Fruit fly (Drosophila melanogaster): ENCODE results near the gene CG8565.

CG8565 gene

dm6 chrX:15811666-15812614 is 25.7 kb upstream of the CG8565 start (continued):
- no peak for TF ChIP-seq Sry-β (GFP tag; optimal IDR thresholded peaks at IDR 0.05)
- peak; percentile 11 for TF ChIP-seq ewg (GFP tag; optimal IDR thresholded peaks at IDR 0.05)
- TF ChIP-seq Six4 (GFP tag; optimal IDR thresholded peaks at IDR 0.05): no peak
- peak; percentile 51 for TF ChIP-seq Rfx (GFP tag; IDR thresholded peaks at IDR 0.05)
- TF ChIP-seq zen2 (GFP tag; IDR thresholded peaks at IDR 0.05; ENCODE audit: partially characterized antibody): peak; percentile 45; the same call in 2 of the 3 replicates
- no peak for TF ChIP-seq CG5245 (GFP tag; optimal IDR thresholded peaks at IDR 0.05)
- no peak for TF ChIP-seq prd (optimal IDR thresholded peaks at IDR 0.05)
- 0 out of 3 replicates have a peak, but pooled peaks have one; percentile 16 for TF ChIP-seq prd (GFP tag; IDR thresholded peaks at IDR 0.05)
- no peak for TF ChIP-seq CG11695 (GFP tag; IDR thresholded peaks at IDR 0.05)
- peak in 1 of 2 experiments; percentile 21 for TF ChIP-seq Hr78 (GFP tag; optimal IDR thresholded peaks at IDR 0.05)
- TF ChIP-seq CG2889 (GFP tag; IDR thresholded peaks at IDR 0.05): no peak
- peak in 1 of 2 experiments; percentile 37 for TF ChIP-seq Dfd (GFP tag; optimal IDR thresholded peaks at IDR 0.05)
- TF ChIP-seq seq (GFP tag; IDR thresholded peaks at IDR 0.05): no peak; the same call in 1 of the 2 replicates
- TF ChIP-seq eve (GFP tag; optimal IDR thresholded peaks at IDR 0.05): no peak
- peak; percentile 40; the same call in 1 of the 2 replicates for TF ChIP-seq unc-4 (GFP tag; IDR thresholded peaks at IDR 0.05; ENCODE audit: partially characterized antibody)
- TF ChIP-seq Hand (GFP tag; optimal IDR thresholded peaks at IDR 0.05): no peak
- TF ChIP-seq mirr (GFP tag; optimal IDR thresholded peaks at IDR 0.05): peak; percentile 44

- TF ChIP-seq pzg (GFP tag; optimal IDR thresholded peaks at IDR 0.05): no peak
- TF ChIP-seq CG4424 (GFP tag; optimal IDR thresholded peaks at IDR 0.05): no peak
- TF ChIP-seq Dfd (GFP tag; optimal IDR thresholded peaks at IDR 0.05): no peak
- TF ChIP-seq CG10209 (GFP tag; optimal IDR thresholded peaks at IDR 0.05): no peak
- TF ChIP-seq lola (GFP tag; optimal IDR thresholded peaks at IDR 0.05): peak in 1 of 3 experiments; percentile 22
- TF ChIP-seq pita (GFP tag; optimal IDR thresholded peaks at IDR 0.05): no peak
- no peak for TF ChIP-seq CG6765 (GFP tag; optimal IDR thresholded peaks at IDR 0.05)
- no peak for TF ChIP-seq Optix (GFP tag; IDR thresholded peaks at IDR 0.05)
- no peak for TF ChIP-seq Scr (GFP tag; IDR thresholded peaks at IDR 0.05; ENCODE audit: partially characterized antibody)
- no peak for TF ChIP-seq wor (GFP tag; IDR thresholded peaks at IDR 0.05)
- TF ChIP-seq eve (GFP tag; optimal IDR thresholded peaks at IDR 0.05): peak in 1 of 2 experiments; percentile 14
- peak; percentile 68 for TF ChIP-seq sens (GFP tag)
- TF ChIP-seq CG8281 (tag; optimal IDR thresholded peaks at IDR 0.05): no peak
- TF ChIP-seq p53 (GFP tag; optimal IDR thresholded peaks at IDR 0.05): no peak
- no peak for TF ChIP-seq zen (tag; optimal IDR thresholded peaks at IDR 0.05)
- peak; percentile 71 for TF ChIP-seq Med (GFP tag)
Measured at dm6 chrX:15812615-15812995, 25.0 kb upstream of the CG8565 start.

dm6 chrX:15813224-15813623 is 24.4 kb upstream of the CG8565 start:
- TF ChIP-seq zfh1 (GFP tag; IDR thresholded peaks at IDR 0.05) (no peak), Med (GFP tag) (peak; percentile 48), Trl (optimal IDR thresholded peaks at IDR 0.05) (peak; percentile 85 to 90), Trl (GFP tag; optimal IDR thresholded peaks at IDR 0.05) (no peak), CG12744 (GFP tag; optimal IDR thresholded peaks at IDR 0.05) (no peak), CG2199 (GFP tag; IDR thresholded peaks at IDR 0.05) (peak; percentile 83; the same call in 2 of the 3 replicates), CG4328 (GFP tag; optimal IDR thresholded peaks at IDR 0.05) (no peak), psq (GFP tag; optimal IDR thresholded peaks at IDR 0.05) (no peak), sens (GFP tag) (no peak), ranshi (GFP tag; IDR thresholded peaks at IDR 0.05) (no peak), vnd (GFP tag; IDR thresholded peaks at IDR 0.05; ENCODE audit: partially characterized antibody) (no peak), sqz (GFP tag; optimal IDR thresholded peaks at IDR 0.05) (no peak), CG1024 (GFP tag; IDR thresholded peaks at IDR 0.05) (no peak), HmgZ (tag; optimal IDR thresholded peaks at IDR 0.05) (no peak), cas (GFP tag; IDR thresholded peaks at IDR 0.05) (no peak), sd (tag; optimal IDR thresholded peaks at IDR 0.05) (peak; percentile 66), CG1529 (GFP tag; optimal IDR thresholded peaks at IDR 0.05) (no peak), Deaf1 (tag; optimal IDR thresholded peaks at IDR 0.05) (peak; percentile 9), CG9215 (GFP tag; IDR thresholded peaks at IDR 0.05) (no peak)

Measured in whole organism, embryonic.